Worm (Caenorhabditis elegans): ENCODE results near the gene fbxa-148.
"Not testable (repeated sequence)": the region's sequence is repeated elsewhere in the genome, so short reads cannot be mapped to it uniquely, and the experiment has no call there.

The fbxa-148 gene

DNA sequence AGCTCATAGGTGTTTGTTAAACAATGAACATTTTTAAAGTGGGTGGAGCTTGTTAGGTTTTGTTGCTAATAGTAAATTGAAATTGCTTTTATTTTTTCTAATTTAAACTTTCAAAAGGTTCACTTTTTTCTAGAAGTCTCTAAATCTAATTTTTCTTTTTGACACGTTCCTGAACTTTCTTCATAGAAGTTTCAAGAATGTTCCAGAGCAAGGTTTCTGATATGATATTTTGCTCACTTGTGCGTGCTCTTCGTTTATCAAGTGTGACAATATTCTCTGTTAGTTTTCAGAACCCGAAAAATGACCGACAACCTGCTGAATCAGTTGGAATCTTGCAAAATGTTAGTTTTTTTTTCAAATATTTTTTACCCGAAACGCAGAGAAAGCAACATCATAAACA lies at the start of gene fbxa-148:
TSS of gene fbxa-148 (plus strand) at position 301 of the 400 bp plus-strand sequence.
- not testable (repeated sequence) for TF ChIP-seq nhr-232 (tag; optimal IDR thresholded peaks at IDR 0.05); pag-3 (tag; optimal IDR thresholded peaks at IDR 0.05; ENCODE audit: borderline replicate concordance); ttx-3 (tag; optimal IDR thresholded peaks at IDR 0.05)

DNA sequence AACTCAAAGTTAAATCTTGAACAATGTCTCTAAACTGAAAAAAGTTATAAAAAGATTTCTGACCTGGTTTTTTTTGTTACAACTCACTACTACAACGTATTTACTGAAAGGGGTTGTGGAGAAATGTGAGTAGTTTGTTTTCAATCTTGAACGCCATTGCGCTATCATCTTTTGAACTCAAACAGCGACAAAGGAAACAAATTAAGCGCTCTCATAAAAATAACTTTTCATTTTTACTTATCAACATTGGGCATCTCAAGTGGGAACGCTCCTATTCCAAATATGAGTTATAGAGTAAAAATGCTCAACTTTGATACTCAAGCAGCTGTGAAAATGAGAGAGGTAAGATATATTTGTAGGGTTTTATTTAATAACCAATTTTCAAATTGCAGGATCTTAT lies 45.4 kb upstream of the fbxa-148 start, which contains the start of gene F09C6.15:
TSS of gene F09C6.15 (plus strand) at position 301 of the 400 bp plus-strand sequence.
- TF ChIP-seq pax-1 (tag; optimal IDR thresholded peaks at IDR 0.05) (no peak), unc-86 (tag; optimal IDR thresholded peaks at IDR 0.05) (no peak), pag-3 (tag; optimal IDR thresholded peaks at IDR 0.05; ENCODE audit: borderline replicate concordance) (no peak), eyg-1 (tag; optimal IDR thresholded peaks at IDR 0.05) (no peak), lim-6 (tag; optimal IDR thresholded peaks at IDR 0.05) (no peak), hlh-30 (tag; optimal IDR thresholded peaks at IDR 0.05; ENCODE audit: insufficient read depth) (no peak), npax-4 (tag; optimal IDR thresholded peaks at IDR 0.05) (no peak), F13H6.1 (tag; optimal IDR thresholded peaks at IDR 0.05) (no peak), Y22D7AL.16 (tag; optimal IDR thresholded peaks at IDR 0.05) (no peak), elt-2 (tag; optimal IDR thresholded peaks at IDR 0.05) (no peak), unc-42 (tag; optimal IDR thresholded peaks at IDR 0.05) (no peak), pat-9 (tag; optimal IDR thresholded peaks at IDR 0.05) (no peak), ceh-45 (GFP tag; IDR thresholded peaks at IDR 0.05) (no peak), nfya-1 (tag; optimal IDR thresholded peaks at IDR 0.05) (no peak), ceh-48 (tag; optimal IDR thresholded peaks at IDR 0.05) (no peak), sdc-2 (tag; optimal IDR thresholded peaks at IDR 0.05) (no peak)

DNA sequence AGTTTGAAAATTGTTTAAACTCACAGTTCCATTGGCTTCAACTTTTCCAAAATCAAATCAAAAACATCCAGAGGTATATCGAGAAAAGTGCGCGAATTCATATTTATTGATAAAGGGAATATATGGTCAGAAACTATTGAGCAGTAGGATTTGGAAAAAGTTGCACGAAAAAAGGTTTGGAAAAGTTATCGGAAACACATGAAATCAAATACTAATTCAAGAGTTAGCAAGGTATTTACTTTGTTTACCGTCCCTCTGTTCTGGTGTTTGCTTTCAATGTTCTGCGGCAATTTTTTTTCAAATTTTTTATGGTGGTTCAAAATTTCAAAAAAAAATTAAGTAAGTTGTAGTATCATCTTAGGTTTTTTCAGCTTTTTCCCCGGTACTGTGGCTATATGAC lies 39.5 kb upstream of the fbxa-148 start, which contains the start of gene fbxa-45:
TSS of gene fbxa-45 (minus strand) at position 101 of the 400 bp plus-strand sequence.
- no peak for TF ChIP-seq nhr-232 (tag; optimal IDR thresholded peaks at IDR 0.05)
- no peak for TF ChIP-seq dmd-4 (tag; optimal IDR thresholded peaks at IDR 0.05; ENCODE audit: borderline replicate concordance)
- TF ChIP-seq ref-2 (tag; optimal IDR thresholded peaks at IDR 0.05): no peak
- TF ChIP-seq fkh-10 (GFP tag; optimal IDR thresholded peaks at IDR 0.05): no peak
- TF ChIP-seq ceh-19 (GFP tag; optimal IDR thresholded peaks at IDR 0.05): no peak
- TF ChIP-seq tbx-7 (tag; optimal IDR thresholded peaks at IDR 0.05): no peak
- TF ChIP-seq ceh-34 (tag; optimal IDR thresholded peaks at IDR 0.05): no peak
- TF ChIP-seq elt-2 (tag; optimal IDR thresholded peaks at IDR 0.05): no peak
- no peak for TF ChIP-seq odd-2 (tag; optimal IDR thresholded peaks at IDR 0.05)
- TF ChIP-seq npax-4 (tag; optimal IDR thresholded peaks at IDR 0.05): no peak
- no peak for TF ChIP-seq ets-4 (tag; optimal IDR thresholded peaks at IDR 0.05)

DNA sequence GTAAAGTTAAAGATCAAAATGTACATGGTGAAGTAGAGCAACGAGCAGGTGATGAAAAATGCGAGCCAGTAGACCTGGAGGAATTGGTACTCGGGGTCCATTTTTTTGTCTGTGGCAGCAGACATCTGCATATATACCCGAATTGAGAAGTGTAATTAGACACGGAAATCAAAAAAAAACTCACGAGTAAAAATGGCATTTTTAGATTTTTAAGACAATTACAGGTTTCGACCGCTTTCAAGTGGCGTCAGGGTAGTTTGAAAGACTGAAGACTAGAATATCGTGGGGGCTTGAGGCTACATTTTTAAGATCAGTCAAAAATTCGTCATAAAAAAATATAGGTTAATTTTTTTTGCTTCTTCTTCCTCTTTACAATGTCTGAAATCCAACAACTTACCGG lies 36.1 kb upstream of the fbxa-148 start, which contains the start of gene srd-68:
TSS of gene srd-68 (minus strand) at position 101 of the 400 bp plus-strand sequence.
- TF ChIP-seq tbx-7 (tag; optimal IDR thresholded peaks at IDR 0.05): no peak
- TF ChIP-seq ttx-3 (tag; optimal IDR thresholded peaks at IDR 0.05): no peak
- TF ChIP-seq pha-4 (tag; optimal IDR thresholded peaks at IDR 0.05): no peak
- no peak for TF ChIP-seq ceh-34 (tag; optimal IDR thresholded peaks at IDR 0.05)
- TF ChIP-seq sox-2 (GFP tag; IDR thresholded peaks at IDR 0.05): no peak
- no peak for TF ChIP-seq Y22D7AL.16 (tag; optimal IDR thresholded peaks at IDR 0.05)
- TF ChIP-seq ztf-16 (tag; optimal IDR thresholded peaks at IDR 0.05): no peak
- TF ChIP-seq nhr-11 (tag; optimal IDR thresholded peaks at IDR 0.05): no peak
- TF ChIP-seq pros-1 (tag; optimal IDR thresholded peaks at IDR 0.05): no peak
- TF ChIP-seq C08G9.2 (tag; optimal IDR thresholded peaks at IDR 0.05): no peak
- TF ChIP-seq ets-4 (tag; optimal IDR thresholded peaks at IDR 0.05): no peak

DNA sequence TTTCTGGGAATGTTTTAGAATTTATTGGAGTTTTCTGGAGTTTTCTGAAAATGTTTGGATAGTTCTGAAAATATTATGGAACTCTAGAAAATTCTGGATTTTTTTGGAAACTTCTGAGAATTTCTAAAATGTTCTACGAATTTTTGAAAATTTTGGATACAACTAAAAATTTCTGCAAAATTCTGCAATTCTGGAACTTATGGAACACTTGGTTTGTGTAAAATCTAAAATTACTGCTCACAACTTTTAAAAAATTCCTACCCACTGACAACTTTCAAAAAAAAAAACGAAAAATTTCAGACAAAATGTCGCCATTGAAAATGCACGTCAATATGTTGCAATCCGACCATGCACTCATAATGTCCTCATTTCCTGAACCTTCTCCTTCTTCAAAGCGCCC lies 34.2 kb upstream of the fbxa-148 start, which contains the start of gene nhr-262:
TSS of gene nhr-262 (plus strand) at position 301 of the 400 bp plus-strand sequence.
- TF ChIP-seq pag-3 (tag; optimal IDR thresholded peaks at IDR 0.05; ENCODE audit: borderline replicate concordance) (no peak), gmeb-2 (tag; optimal IDR thresholded peaks at IDR 0.05) (no peak), ceh-48 (tag; optimal IDR thresholded peaks at IDR 0.05) (no peak), sdc-2 (tag; optimal IDR thresholded peaks at IDR 0.05) (no peak), nfya-1 (tag; optimal IDR thresholded peaks at IDR 0.05) (no peak), sox-4 (tag; optimal IDR thresholded peaks at IDR 0.05) (no peak), unc-55 (GFP tag; optimal IDR thresholded peaks at IDR 0.05) (no peak), ceh-22 (tag; optimal IDR thresholded peaks at IDR 0.05) (no peak), ceh-45 (GFP tag; IDR thresholded peaks at IDR 0.05) (no peak), elt-2 (tag; optimal IDR thresholded peaks at IDR 0.05) (no peak), ceh-2 (tag; optimal IDR thresholded peaks at IDR 0.05) (no peak), K02D7.2 (tag; optimal IDR thresholded peaks at IDR 0.05) (no peak), ceh-6 (GFP tag; optimal IDR thresholded peaks at IDR 0.05) (no peak), pqm-1 (tag; optimal IDR thresholded peaks at IDR 0.05) (no peak), rnt-1 (tag; optimal IDR thresholded peaks at IDR 0.05) (no peak)
